Fruit fly (Drosophila melanogaster) Kc167 (cell line): ENCODE results near the gene CG31743.

Source experiments
- psq ChIP-seq: fragments of >200 bp; optimal IDR thresholded peaks from 2 replicates; lab custom pipeline; 2017; ENCODE audit warnings: missing external identifiers
- ttk ChIP-seq: sonication (Bioruptor generic); optimal IDR thresholded peaks from 2 replicates; lab custom pipeline; 2017; ENCODE audit warnings: missing external identifiers

- TF ChIP-seq psq (lab: Kevin White, UChicago) (no peak), ttk (lab: Kevin White, UChicago) (no peak)
Observed at dm6 chr2L:16884702-16885101, 5.4 kb downstream of the CG31743 start.
